Worm (Caenorhabditis elegans): ENCODE measurements around the gene dnj-25.

The dnj-25 gene

ce11 chrV:20693968-20694367 lies 50.2 kb downstream of the dnj-25 start (continued):
- TF ChIP-seq set-16 (GFP tag; IDR thresholded peaks at IDR 0.05), result no peak; the same call in 1 of the 2 replicates
- peak; percentile 44; the same call in 1 of the 2 replicates for TF ChIP-seq ceh-20 (GFP tag; IDR thresholded peaks at IDR 0.05)
- peak; percentile 90 for TF ChIP-seq dmd-8 (GFP tag; IDR thresholded peaks at IDR 0.05)

ce11 chrV:20692903-20693302 lies 51.2 kb downstream of the dnj-25 start:
- TF ChIP-seq nhr-111 (GFP tag; optimal IDR thresholded peaks at IDR 0.05) (no peak), nhr-76 (tag; optimal IDR thresholded peaks at IDR 0.05) (no peak), hlh-30 (tag; optimal IDR thresholded peaks at IDR 0.05; ENCODE audit: insufficient read depth) (peak; percentile 45), unc-39 (tag; optimal IDR thresholded peaks at IDR 0.05) (no peak), zag-1 (tag; optimal IDR thresholded peaks at IDR 0.05) (no peak), mes-2 (tag; optimal IDR thresholded peaks at IDR 0.05; ENCODE audit: poor library complexity, severe bottlenecking) (no peak), ces-1 (GFP tag; optimal IDR thresholded peaks at IDR 0.05) (no peak), dmd-8 (GFP tag; IDR thresholded peaks at IDR 0.05) (no peak), F37D6.2 (tag; optimal IDR thresholded peaks at IDR 0.05) (no peak), egl-27 (tag; optimal IDR thresholded peaks at IDR 0.05) (no peak), hlh-11 (tag; optimal IDR thresholded peaks at IDR 0.05) (no peak), madf-5 (GFP tag; IDR thresholded peaks at IDR 0.05) (no peak), F44E2.7 (GFP tag; IDR thresholded peaks at IDR 0.05) (no peak), zfp-2 (tag; optimal IDR thresholded peaks at IDR 0.05) (no peak), mep-1 (tag; optimal IDR thresholded peaks at IDR 0.05) (peak; percentile 1), ztf-7 (tag; optimal IDR thresholded peaks at IDR 0.05) (no peak), lsy-2 (tag; optimal IDR thresholded peaks at IDR 0.05) (no peak), ZK337.2 (GFP tag; IDR thresholded peaks at IDR 0.05) (no peak), Y48G9A.11 (GFP tag; IDR thresholded peaks at IDR 0.05) (no peak), nhr-28 (tag; optimal IDR thresholded peaks at IDR 0.05) (peak; percentile 28), tra-1 (GFP tag; IDR thresholded peaks at IDR 0.05) (peak; percentile 42; the same call in 1 of the 2 replicates), lin-1 (GFP tag; IDR thresholded peaks at IDR 0.05) (no peak), egl-43 (GFP tag; IDR thresholded peaks at IDR 0.05) (no peak), nhr-25 (tag; optimal IDR thresholded peaks at IDR 0.05; ENCODE audit: borderline replicate concordance, insufficient read depth) (peak; percentile 42), rbr-2 (tag; optimal IDR thresholded peaks at IDR 0.05) (no peak), dmd-9 (GFP tag; IDR thresholded peaks at IDR 0.05) (no peak), ctbp-1 (GFP tag; IDR thresholded peaks at IDR 0.05) (no peak), lin-38 (GFP tag; IDR thresholded peaks at IDR 0.05) (no peak), spr-3 (GFP tag; optimal IDR thresholded peaks at IDR 0.05) (no peak), nhr-11 (tag; optimal IDR thresholded peaks at IDR 0.05) (no peak), gei-8 (GFP tag; optimal IDR thresholded peaks at IDR 0.05) (no peak), ceh-44 (GFP tag; IDR thresholded peaks at IDR 0.05) (no peak), mxl-2 (GFP tag; conservative IDR thresholded peaks at IDR 0.05) (no peak), unc-62 (GFP tag; optimal IDR thresholded peaks at IDR 0.05 in 1 of 2) (no peak), unc-62 (tag; optimal IDR thresholded peaks at IDR 0.05) (no peak)

- TF ChIP-seq nhr-48 (tag; optimal IDR thresholded peaks at IDR 0.05) (no peak), zip-2 (tag; optimal IDR thresholded peaks at IDR 0.05) (no peak), unc-62 (GFP tag; optimal IDR thresholded peaks at IDR 0.05 in 1 of 2) (no peak), unc-62 (tag; optimal IDR thresholded peaks at IDR 0.05) (no peak), T26A8.4 (GFP tag; IDR thresholded peaks at IDR 0.05) (no peak), lin-39 (tag; optimal IDR thresholded peaks at IDR 0.05) (no peak), zfp-2 (tag; optimal IDR thresholded peaks at IDR 0.05) (no peak), ceh-44 (GFP tag; IDR thresholded peaks at IDR 0.05) (no peak), Y105C5A.15 (GFP tag; IDR thresholded peaks at IDR 0.05) (no peak), jun-1 (tag; optimal IDR thresholded peaks at IDR 0.05) (no peak), hif-1 (tag; optimal IDR thresholded peaks at IDR 0.05) (no peak), ceh-28 (tag; optimal IDR thresholded peaks at IDR 0.05) (no peak)
These were observed 52.6 kb downstream of the dnj-25 start, which contains the start of gene F53F8.4 for ce11 chrV:20691585-20691984. F53F8.4 (minus strand) TSS chrV:20691685.

Data from whole organism, L4 larva.